Fruit fly (Drosophila melanogaster) whole organism, embryonic: ENCODE measurements around the gene CheB38b.

Experiments used
- Antp ChIP-seq: fragments of 200-800 bp; sonication (Bioruptor generic); optimal IDR thresholded peaks from 3 replicates; lab custom pipeline; 2016; ENCODE audit warnings: missing biosample characterization, missing genetic modification characterization
- B-H1 ChIP-seq: fragments of 200-800 bp; sonication (Bioruptor generic); IDR thresholded peaks from 3 replicates; pipeline ENCODE4 v1.3.6; 2022; ENCODE audit warnings: missing biosample characterization, missing genetic modification characterization
- CG10321 ChIP-seq: fragments of 200-800 bp; sonication (Bioruptor generic); IDR thresholded peaks from 2 replicates; pipeline ENCODE4 v1.3.6; 2022; ENCODE audit warnings: missing biosample characterization, missing genetic modification characterization
- CG11085 ChIP-seq: fragments of 200-800 bp; sonication (Bioruptor generic); IDR thresholded peaks from 2 replicates; pipeline ENCODE4 v1.3.6; 2022; ENCODE audit warnings: missing biosample characterization, missing genetic modification characterization
- CG11696 ChIP-seq: fragments of 200-800 bp; sonication (Bioruptor generic); IDR thresholded peaks from 2 replicates; pipeline ENCODE4 v1.3.6; 2022; ENCODE audit warnings: missing biosample characterization, missing genetic modification characterization
- CG12104 ChIP-seq: fragments of 200-800 bp; sonication (Bioruptor generic); optimal IDR thresholded peaks from 3 replicates; lab custom pipeline; 2016; ENCODE audit warnings: missing biosample characterization, missing genetic modification characterization
- CG12942 ChIP-seq: fragments of 200-800 bp; sonication (Bioruptor generic); optimal IDR thresholded peaks from 3 replicates; lab custom pipeline; 2016; ENCODE audit warnings: missing biosample characterization, missing genetic modification characterization
- CG1832 ChIP-seq: fragments of 200-800 bp; sonication (Bioruptor generic); optimal IDR thresholded peaks from 2 replicates; lab custom pipeline; 2017; ENCODE audit warnings: missing biosample characterization, mild to moderate bottlenecking, missing genetic modification characterization, inconsistent platforms
- CG18619 ChIP-seq: fragments of 200-800 bp; sonication (Bioruptor generic); optimal IDR thresholded peaks from 3 replicates; lab custom pipeline; 2017; ENCODE audit warnings: missing biosample characterization, mild to moderate bottlenecking, missing genetic modification characterization
- CG2199 ChIP-seq: fragments of 200-800 bp; sonication (Bioruptor generic); IDR thresholded peaks from 3 replicates; pipeline ENCODE4 v1.3.6; 2022; ENCODE audit warnings: missing biosample characterization, missing genetic modification characterization
- CG31388 ChIP-seq: fragments of 200-800 bp; sonication (Bioruptor generic); optimal IDR thresholded peaks from 2 replicates; lab custom pipeline; 2016; ENCODE audit warnings: missing biosample characterization, missing genetic modification characterization
- CG34422 ChIP-seq: fragments of 200-800 bp; sonication (Bioruptor generic); IDR thresholded peaks from 3 replicates; pipeline ENCODE4 v1.3.6; 2022; ENCODE audit warnings: missing biosample characterization, missing genetic modification characterization
- CG3847 ChIP-seq: fragments of 200-800 bp; sonication (Bioruptor generic); IDR thresholded peaks from 2 replicates; pipeline ENCODE4 v1.3.6; 2022; ENCODE audit warnings: missing biosample characterization, missing genetic modification characterization
- CG4360 ChIP-seq: fragments of 200-800 bp; sonication (Bioruptor generic); IDR thresholded peaks from 2 replicates; pipeline ENCODE4 v1.3.6; 2022; ENCODE audit warnings: missing biosample characterization, missing genetic modification characterization
- CG5180 ChIP-seq: fragments of 200-800 bp; sonication (Bioruptor generic); optimal IDR thresholded peaks from 3 replicates; lab custom pipeline; 2017; ENCODE audit warnings: missing biosample characterization, missing genetic modification characterization, mild to moderate bottlenecking, moderate library complexity, missing genetic modification reagents
- CG6175 ChIP-seq: fragments of 200-800 bp; sonication (Bioruptor generic); IDR thresholded peaks from 3 replicates; pipeline ENCODE4 v1.3.6; 2022; ENCODE audit warnings: missing biosample characterization, missing genetic modification characterization
- D ChIP-seq, 2 experiments: fragments of 200-800 bp in 1 of 2; fragments of >200 bp in 1 of 2; sonication (Bioruptor generic) in 1 of 2; optimal IDR thresholded peaks; 2 replicates in 1 of 2; 3 replicates in 1 of 2; lab custom pipeline; 2017; ENCODE audit warnings: mild to moderate bottlenecking in 1 of 2, missing biosample characterization in 1 of 2, missing genetic modification characterization in 1 of 2, missing genetic modification reagents in 1 of 2
- Dref ChIP-seq: fragments of 200-800 bp; sonication (Bioruptor generic); IDR thresholded peaks from 2 replicates; pipeline ENCODE4 v1.3.6; 2022; ENCODE audit warnings: missing biosample characterization, missing genetic modification characterization
- Fer2 ChIP-seq: fragments of 200-800 bp; sonication (Bioruptor generic); optimal IDR thresholded peaks from 2 replicates; lab custom pipeline; 2018; ENCODE audit warnings: missing biosample characterization, mild to moderate bottlenecking, missing genetic modification characterization, moderate library complexity
- HmgD ChIP-seq: fragments of 200-800 bp; sonication (Bioruptor generic); optimal IDR thresholded peaks from 3 replicates; lab custom pipeline; 2016; ENCODE audit warnings: missing biosample characterization, missing genetic modification characterization
- Med ChIP-seq: fragments of 200-800 bp; sonication (Bioruptor generic); peaks from one replicate; lab custom pipeline; 2016; ENCODE audit warnings: missing biosample characterization, missing genetic modification characterization, mild to moderate bottlenecking, inconsistent platforms, moderate library complexity
- Nf-YB ChIP-seq: fragments of 200-800 bp; sonication (Bioruptor generic); optimal IDR thresholded peaks from 3 replicates; lab custom pipeline; 2019; ENCODE audit warnings: missing biosample characterization, mild to moderate bottlenecking, missing genetic modification characterization, moderate library complexity
- Nf-YC ChIP-seq: fragments of 200-800 bp; optimal IDR thresholded peaks from 3 replicates; lab custom pipeline; 2019; ENCODE audit warnings: missing biosample characterization, mild to moderate bottlenecking, missing genetic modification characterization, moderate library complexity
- Poxn ChIP-seq: fragments of 200-800 bp; sonication (Bioruptor generic); IDR thresholded peaks from 2 replicates; pipeline ENCODE4 v1.3.6; 2022; ENCODE audit warnings: missing biosample characterization, missing genetic modification characterization
- Ravus ChIP-seq: fragments of 200-800 bp; sonication (Bioruptor generic); IDR thresholded peaks from 2 replicates; pipeline ENCODE4 v1.3.6; 2022; ENCODE audit warnings: missing biosample characterization, missing genetic modification characterization
- bsh ChIP-seq, 2 experiments: fragments of 200-800 bp; sonication (Bioruptor generic); optimal IDR thresholded peaks; 2 replicates each; lab custom pipeline; 2017 to 2018; ENCODE audit warnings: mild to moderate bottlenecking in 2 of 2, missing biosample characterization in 2 of 2, missing genetic modification characterization in 2 of 2, moderate library complexity in 1 of 2
- cad ChIP-seq: fragments of >200 bp; optimal IDR thresholded peaks from 2 replicates; lab custom pipeline; 2017; ENCODE audit warnings: missing biosample characterization, missing genetic modification characterization
- crol ChIP-seq: fragments of 200-800 bp; sonication (Bioruptor generic); IDR thresholded peaks from 2 replicates; pipeline ENCODE4 v1.3.6; 2022; ENCODE audit warnings: missing biosample characterization, missing genetic modification characterization
- da ChIP-seq: fragments of 200-800 bp; sonication (Bioruptor generic); optimal IDR thresholded peaks from 2 replicates; lab custom pipeline; 2016; ENCODE audit warnings: missing biosample characterization, missing genetic modification characterization
- eve ChIP-seq, 2 experiments: fragments of >200 bp; optimal IDR thresholded peaks; 2 replicates each; lab custom pipeline; 2017; ENCODE audit warnings: missing biosample characterization in 2 of 2, missing genetic modification characterization in 2 of 2
- exex ChIP-seq: fragments of 200-800 bp; sonication (Bioruptor generic); optimal IDR thresholded peaks from 4 replicates; lab custom pipeline; 2018; ENCODE audit warnings: missing biosample characterization, mild to moderate bottlenecking, missing genetic modification characterization, moderate library complexity
- h ChIP-seq: fragments of >200 bp; optimal IDR thresholded peaks from 2 replicates; lab custom pipeline; 2017
- nmo ChIP-seq: fragments of 200-800 bp; sonication (Bioruptor generic); optimal IDR thresholded peaks from 2 replicates; lab custom pipeline; 2018; ENCODE audit warnings: missing biosample characterization, mild to moderate bottlenecking, missing genetic modification characterization, moderate library complexity
- pan ChIP-seq, 4 experiments: fragments of >200 bp in 3 of 4; fragments of 200-800 bp in 1 of 4; sonication (Bioruptor generic) in 1 of 4; optimal IDR thresholded peaks in 3 of 4; IDR thresholded peaks in 1 of 4; 2 replicates each; pipeline versions ENCODE4 v1.3.6 to Lab custom; 2017 to 2022; ENCODE audit warnings: missing biosample characterization in 2 of 4, missing genetic modification characterization in 2 of 4, mixed read lengths in 1 of 4
- phol ChIP-seq: fragments of 200-800 bp; sonication (Bioruptor generic); optimal IDR thresholded peaks from 3 replicates; lab custom pipeline; 2018; ENCODE audit warnings: missing biosample characterization, mild to moderate bottlenecking, missing genetic modification characterization, moderate library complexity
- prd ChIP-seq, 3 experiments: fragments of >200 bp in 2 of 3; fragments of 200-800 bp in 1 of 3; sonication (Bioruptor generic) in 1 of 3; optimal IDR thresholded peaks in 2 of 3; IDR thresholded peaks in 1 of 3; 2 replicates in 2 of 3; 3 replicates in 1 of 3; pipeline versions ENCODE4 v1.3.6 to Lab custom; 2017 to 2022; ENCODE audit warnings: missing biosample characterization in 1 of 3, missing genetic modification characterization in 1 of 3
- sug ChIP-seq: fragments of 200-800 bp; optimal IDR thresholded peaks from 2 replicates; lab custom pipeline; 2019; ENCODE audit warnings: missing biosample characterization, mild to moderate bottlenecking, missing genetic modification characterization, moderate library complexity
- tll ChIP-seq, 2 experiments: fragments of 200-800 bp in 1 of 2; fragments of >200 bp in 1 of 2; sonication (Bioruptor generic) in 1 of 2; optimal IDR thresholded peaks; 2 replicates each; lab custom pipeline; 2017 to 2019; ENCODE audit warnings: missing biosample characterization in 2 of 2, missing genetic modification characterization in 2 of 2, mild to moderate bottlenecking in 1 of 2, moderate library complexity in 1 of 2
- tna ChIP-seq: fragments of 200-800 bp; sonication (Bioruptor generic); IDR thresholded peaks from 2 replicates; pipeline ENCODE4 v1.3.6; 2022; ENCODE audit warnings: missing biosample characterization, missing genetic modification characterization; ENCODE audit not compliant: partially characterized antibody
- twi ChIP-seq: fragments of 200-800 bp; optimal IDR thresholded peaks from 2 replicates; lab custom pipeline; 2019; ENCODE audit warnings: missing biosample characterization, mild to moderate bottlenecking, missing genetic modification characterization, moderate library complexity
- vnd ChIP-seq: fragments of 200-800 bp; sonication (Bioruptor generic); IDR thresholded peaks from 3 replicates; pipeline ENCODE4 v1.3.6; 2022; ENCODE audit warnings: missing biosample characterization, missing genetic modification characterization; ENCODE audit not compliant: partially characterized antibody
- z ChIP-seq: fragments of 200-800 bp; sonication (Bioruptor generic); IDR thresholded peaks from 3 replicates; pipeline ENCODE4 v1.3.6; 2022; ENCODE audit warnings: missing biosample characterization, missing genetic modification characterization
- zen ChIP-seq: fragments of 200-800 bp; sonication (Bioruptor generic); optimal IDR thresholded peaks from 3 replicates; lab custom pipeline; 2018; ENCODE audit warnings: missing biosample characterization, mild to moderate bottlenecking, missing genetic modification characterization, moderate library complexity

The CheB38b gene

DNA sequence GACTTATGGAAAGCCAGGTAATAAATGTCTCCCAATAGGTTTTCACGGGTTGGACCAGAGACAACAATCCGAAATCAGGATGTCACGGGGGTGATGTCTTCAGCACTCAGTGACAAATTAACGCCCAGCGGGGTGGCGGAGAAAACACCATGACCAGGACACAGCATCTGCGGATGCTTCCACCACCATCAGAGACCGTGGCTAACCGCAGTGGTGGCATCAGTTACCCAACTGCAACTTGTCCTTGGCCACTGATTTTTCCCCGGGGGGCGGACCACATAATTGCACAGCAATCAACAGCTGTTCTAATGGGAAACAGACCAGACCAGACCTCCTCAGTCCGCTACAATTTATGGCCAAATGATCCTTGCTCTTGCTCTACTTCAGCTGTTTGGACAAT lies 38.7 kb downstream of the CheB38b start:
- TF ChIP-seq tll (GFP tag; optimal IDR thresholded peaks at IDR 0.05; lab: Kevin White, UChicago) (peak in 1 of 2 experiments; percentile 57), CG4360 (GFP tag; lab: Robert Waterston, UW) (no peak), CG11696 (GFP tag; lab: Robert Waterston, UW) (no peak), CG31388 (GFP tag; lab: Kevin White, UChicago) (no peak), Poxn (no peak), D (optimal IDR thresholded peaks at IDR 0.05; lab: Kevin White, UChicago) (peak; percentile 42), D (GFP tag; optimal IDR thresholded peaks at IDR 0.05; lab: Kevin White, UChicago) (no peak), eve (GFP tag; optimal IDR thresholded peaks at IDR 0.05; lab: Kevin White, UChicago) (peak in 1 of 2 experiments; percentile 28), B-H1 (GFP tag; lab: Robert Waterston, UW) (no peak), CG5180 (GFP tag; lab: Kevin White, UChicago) (no peak), cad (GFP tag; lab: Kevin White, UChicago) (peak; percentile 79), h (lab: Kevin White, UChicago) (no peak), zen (tag; lab: Kevin White, UChicago) (peak; percentile 77), CG12104 (GFP tag; lab: Kevin White, UChicago) (no peak), pan (optimal IDR thresholded peaks at IDR 0.05; lab: Kevin White, UChicago) (no peak), pan (GFP tag; optimal IDR thresholded peaks at IDR 0.05 in 1 of 2, IDR thresholded peaks at IDR 0.05 in 1 of 2) (no peak), twi (peak; percentile 91), nmo (GFP tag; lab: Kevin White, UChicago) (no peak), prd (optimal IDR thresholded peaks at IDR 0.05; lab: Kevin White, UChicago) (no peak), prd (GFP tag; IDR thresholded peaks at IDR 0.05; lab: Robert Waterston, UW) (peak; percentile 67; the same call in 2 of the 3 replicates)

DNA sequence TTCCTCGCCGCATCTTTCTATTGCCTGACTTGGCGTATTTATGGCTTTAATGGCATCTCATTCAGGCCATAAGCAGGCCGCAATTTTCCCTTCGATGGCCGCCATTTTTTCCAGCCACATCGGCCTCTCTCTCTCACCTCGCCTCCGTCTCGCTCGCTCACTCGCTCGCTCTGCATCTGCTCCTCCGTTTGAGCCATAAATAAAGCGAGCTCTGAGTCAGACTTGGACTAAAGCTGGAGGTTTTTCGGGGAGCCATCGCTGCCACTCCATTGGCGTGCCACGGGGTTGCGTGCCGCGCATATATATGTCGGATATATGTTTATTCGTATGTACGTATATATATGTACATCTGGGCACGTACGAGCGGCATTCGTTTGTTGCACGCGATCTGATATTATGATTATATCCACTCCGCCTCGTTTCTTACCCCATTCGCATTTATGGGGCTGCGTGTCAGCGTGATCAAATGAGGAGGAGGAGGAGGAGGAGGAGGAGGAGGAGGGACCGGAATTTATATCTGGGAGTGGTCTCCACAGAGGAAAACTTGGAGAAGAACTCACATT lies 40.0 kb downstream of the CheB38b start:
- TF ChIP-seq z (GFP tag; lab: Robert Waterston, UW) (peak; percentile 60; the same call in 1 of the 3 replicates), cad (GFP tag; lab: Kevin White, UChicago) (peak; percentile 89), Nf-YB (GFP tag; lab: Kevin White, UChicago) (peak; percentile 87), Med (GFP tag; lab: Kevin White, UChicago) (peak; percentile 38), bsh (GFP tag; optimal IDR thresholded peaks at IDR 0.05; lab: Kevin White, UChicago) (no peak), Antp (GFP tag; lab: Kevin White, UChicago) (no peak), Dref (GFP tag; lab: Robert Waterston, UW) (no peak), CG10321 (GFP tag; lab: Robert Waterston, UW) (0 out of 2 replicates have a peak, but pooled peaks have one; percentile 21), CG1832 (GFP tag; lab: Kevin White, UChicago) (peak; percentile 71), phol (peak; percentile 16), Nf-YC (peak; percentile 68), CG6175 (no peak)

DNA sequence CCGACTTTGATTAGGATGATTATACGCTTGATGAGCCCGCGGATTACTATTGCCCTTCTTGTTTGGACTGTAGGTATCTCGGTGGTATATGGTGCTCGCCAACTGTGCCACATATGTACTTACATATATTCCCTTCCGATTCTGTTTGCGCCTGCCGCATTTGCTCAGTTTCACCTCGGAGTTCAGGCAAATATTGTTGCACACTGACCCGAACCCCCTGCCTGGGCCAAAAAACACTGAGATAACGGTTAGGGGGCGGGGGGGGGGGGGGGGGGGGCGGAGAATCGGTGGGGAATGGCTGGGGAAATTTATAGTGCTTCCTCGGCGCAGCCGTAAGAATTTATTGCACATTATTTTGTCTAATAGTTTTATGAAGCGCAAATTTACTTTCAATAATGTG lies 41.1 kb downstream of the CheB38b start:
- TF ChIP-seq Ravus (no peak), CG18619 (GFP tag; lab: Kevin White, UChicago) (no peak), sug (tag; lab: Kevin White, UChicago) (peak; percentile 56), vnd (GFP tag; lab: Robert Waterston, UW) (no peak), da (GFP tag; lab: Kevin White, UChicago) (no peak), CG2199 (GFP tag; lab: Robert Waterston, UW) (no peak), Fer2 (tag; lab: Kevin White, UChicago) (no peak), HmgD (GFP tag; lab: Kevin White, UChicago) (no peak), CG34422 (GFP tag; lab: Robert Waterston, UW) (no peak), tna (no peak), exex (tag; lab: Kevin White, UChicago) (peak; percentile 55), CG10321 (GFP tag; lab: Robert Waterston, UW) (no peak), crol (peak; percentile 41; the same call in 1 of the 2 replicates), CG3847 (GFP tag; lab: Robert Waterston, UW) (no peak), CG11085 (0 out of 2 replicates have a peak, but pooled peaks have one; percentile 27), CG12942 (GFP tag; lab: Kevin White, UChicago) (no peak)
